Worm (Caenorhabditis elegans) whole organism, late embryonic: ENCODE results near the gene F53G2.3.

Experiments used
- C08G9.2 ChIP-seq: sonication (generic microtip); optimal IDR thresholded peaks from 2 replicates; lab custom pipeline; 2016; ENCODE audit warnings: mild to moderate bottlenecking, missing genetic modification characterization, moderate library complexity, missing compliant biosample characterization
- F13H6.1 ChIP-seq: sonication (generic microtip); optimal IDR thresholded peaks from 2 replicates; lab custom pipeline; 2016; ENCODE audit warnings: missing genetic modification characterization, missing compliant biosample characterization
- K02D7.2 ChIP-seq: sonication (generic microtip); optimal IDR thresholded peaks from 2 replicates; lab custom pipeline; 2017; ENCODE audit warnings: mild to moderate bottlenecking, missing genetic modification characterization, missing compliant biosample characterization
- T23F11.4 ChIP-seq: fragments of 200-800 bp; sonication (Bioruptor generic); optimal IDR thresholded peaks from 2 replicates; lab custom pipeline; 2018; ENCODE audit warnings: mild to moderate bottlenecking, missing genetic modification characterization, missing compliant biosample characterization
- ama-1 ChIP-seq: fragments of 150-350 bp; optimal IDR thresholded peaks from 2 replicates; lab custom pipeline; 2014
- ceh-14 ChIP-seq: sonication (generic microtip); optimal IDR thresholded peaks from 2 replicates; lab custom pipeline; 2016; ENCODE audit warnings: missing genotype, missing genetic modification characterization, missing compliant biosample characterization
- ceh-19 ChIP-seq: fragments of 200-800 bp; sonication (Bioruptor generic); optimal IDR thresholded peaks from 2 replicates; lab custom pipeline; 2018; ENCODE audit warnings: mild to moderate bottlenecking, missing genetic modification characterization, missing compliant biosample characterization
- ceh-2 ChIP-seq: sonication (generic microtip); optimal IDR thresholded peaks from 2 replicates; lab custom pipeline; 2016; ENCODE audit warnings: missing genotype, missing genetic modification characterization, missing compliant biosample characterization
- ceh-24 ChIP-seq: sonication (generic microtip); optimal IDR thresholded peaks from 2 replicates; lab custom pipeline; 2016; ENCODE audit warnings: mild to moderate bottlenecking, missing genetic modification characterization, missing compliant biosample characterization
- ceh-30 ChIP-seq: fragments of 150-350 bp; optimal IDR thresholded peaks from 2 replicates; lab custom pipeline; 2014; ENCODE audit warnings: missing biosample characterization, missing genetic modification characterization
- ceh-31 ChIP-seq: sonication (generic microtip); optimal IDR thresholded peaks from 2 replicates; lab custom pipeline; 2016; ENCODE audit warnings: missing genetic modification characterization, missing compliant biosample characterization
- ceh-34 ChIP-seq: sonication (generic microtip); optimal IDR thresholded peaks from 2 replicates; lab custom pipeline; 2016; ENCODE audit warnings: mild to moderate bottlenecking, missing genetic modification characterization, missing compliant biosample characterization
- ceh-45 ChIP-seq: fragments of 200-800 bp; sonication (Bioruptor generic); IDR thresholded peaks from 2 replicates; pipeline ENCODE4 v1.3.6; 2022; ENCODE audit warnings: missing genetic modification reagents, missing genetic modification characterization, missing compliant biosample characterization
- ceh-48 ChIP-seq: sonication (generic microtip); optimal IDR thresholded peaks from 2 replicates; lab custom pipeline; 2016; ENCODE audit warnings: missing genetic modification characterization, inconsistent platforms, missing compliant biosample characterization
- ceh-6 ChIP-seq: fragments of 200-800 bp; sonication (Bioruptor generic); optimal IDR thresholded peaks from 2 replicates; lab custom pipeline; 2018; ENCODE audit warnings: mild to moderate bottlenecking, missing genetic modification characterization, missing compliant biosample characterization
- che-1 ChIP-seq: sonication (generic microtip); optimal IDR thresholded peaks from 2 replicates; lab custom pipeline; 2016; ENCODE audit warnings: mild to moderate bottlenecking, missing genetic modification characterization, missing compliant biosample characterization
- elt-2 ChIP-seq: sonication (generic microtip); optimal IDR thresholded peaks from 2 replicates; lab custom pipeline; 2016; ENCODE audit warnings: missing genetic modification reagents, missing genetic modification characterization, missing compliant biosample characterization
- elt-4 ChIP-seq: sonication (generic microtip); optimal IDR thresholded peaks from 2 replicates; lab custom pipeline; 2016; ENCODE audit warnings: missing genetic modification characterization, missing compliant biosample characterization
- ets-4 ChIP-seq: sonication (generic microtip); optimal IDR thresholded peaks from 2 replicates; lab custom pipeline; 2016; ENCODE audit warnings: missing genetic modification characterization, missing compliant biosample characterization
- eyg-1 ChIP-seq: sonication (generic microtip); optimal IDR thresholded peaks from 2 replicates; lab custom pipeline; 2016; ENCODE audit warnings: missing genotype, missing genetic modification characterization, missing compliant biosample characterization
- fkh-10 ChIP-seq: fragments of 150-350 bp; optimal IDR thresholded peaks from 2 replicates; lab custom pipeline; 2014; ENCODE audit warnings: missing biosample characterization, missing genetic modification reagents, missing genetic modification characterization
- fkh-6 ChIP-seq: sonication (generic microtip); optimal IDR thresholded peaks from 2 replicates; lab custom pipeline; 2016; ENCODE audit warnings: missing genetic modification characterization, missing compliant biosample characterization
- gmeb-2 ChIP-seq: sonication (generic microtip); optimal IDR thresholded peaks from 2 replicates; lab custom pipeline; 2016; ENCODE audit warnings: missing genetic modification characterization, inconsistent platforms, missing compliant biosample characterization
- hlh-13 ChIP-seq: fragments of 200-800 bp; sonication (Bioruptor generic); optimal IDR thresholded peaks from 2 replicates; lab custom pipeline; 2018; ENCODE audit warnings: mild to moderate bottlenecking, missing genetic modification characterization, missing compliant biosample characterization
- hlh-15 ChIP-seq: sonication (generic microtip); optimal IDR thresholded peaks from 2 replicates; lab custom pipeline; 2016; ENCODE audit warnings: missing genetic modification characterization, missing compliant biosample characterization
- hlh-8 ChIP-seq: sonication (generic microtip); optimal IDR thresholded peaks from 2 replicates; lab custom pipeline; 2016; ENCODE audit warnings: missing genotype, missing genetic modification characterization, missing compliant biosample characterization
- lim-6 ChIP-seq: sonication (generic microtip); optimal IDR thresholded peaks from 2 replicates; lab custom pipeline; 2016; ENCODE audit warnings: missing genetic modification characterization, missing compliant biosample characterization
- mec-3 ChIP-seq: sonication (generic microtip); optimal IDR thresholded peaks from 2 replicates; lab custom pipeline; 2016; ENCODE audit warnings: borderline replicate concordance, missing genetic modification characterization, missing compliant biosample characterization
- nfya-1 ChIP-seq: sonication (generic microtip); optimal IDR thresholded peaks from 2 replicates; lab custom pipeline; 2017; ENCODE audit warnings: missing genetic modification characterization, mild to moderate bottlenecking, missing compliant biosample characterization, antibody characterized with exemption, moderate library complexity
- nhr-232 ChIP-seq: sonication (generic microtip); optimal IDR thresholded peaks from 2 replicates; lab custom pipeline; 2016; ENCODE audit warnings: missing genetic modification characterization, missing compliant biosample characterization
- npax-4 ChIP-seq: sonication (generic microtip); optimal IDR thresholded peaks from 2 replicates; lab custom pipeline; 2016; ENCODE audit warnings: missing genetic modification characterization, missing compliant biosample characterization
- pag-3 ChIP-seq: sonication (generic microtip); optimal IDR thresholded peaks from 2 replicates; lab custom pipeline; 2016; ENCODE audit warnings: missing compliant biosample characterization, missing genetic modification characterization, borderline replicate concordance
- pha-2 ChIP-seq: sonication (generic microtip); optimal IDR thresholded peaks from 2 replicates; lab custom pipeline; 2017; ENCODE audit warnings: mild to moderate bottlenecking, missing genetic modification characterization, missing compliant biosample characterization
- pqm-1 ChIP-seq: sonication (generic microtip); optimal IDR thresholded peaks from 2 replicates; lab custom pipeline; 2016; ENCODE audit warnings: missing genetic modification characterization, missing compliant biosample characterization
- ref-2 ChIP-seq: sonication (generic microtip); optimal IDR thresholded peaks from 2 replicates; lab custom pipeline; 2016; ENCODE audit warnings: missing genetic modification characterization, missing compliant biosample characterization
- rnt-1 ChIP-seq: sonication (generic microtip); optimal IDR thresholded peaks from 2 replicates; lab custom pipeline; 2016; ENCODE audit warnings: missing genetic modification characterization, missing compliant biosample characterization
- sdc-2 ChIP-seq: sonication (generic microtip); optimal IDR thresholded peaks from 2 replicates; lab custom pipeline; 2016; ENCODE audit warnings: missing genotype, missing genetic modification characterization, missing compliant biosample characterization
- sox-4 ChIP-seq: sonication (generic microtip); optimal IDR thresholded peaks from 2 replicates; lab custom pipeline; 2017; ENCODE audit warnings: mild to moderate bottlenecking, missing genetic modification characterization, inconsistent platforms, missing compliant biosample characterization
- tbx-2 ChIP-seq: sonication (generic microtip); optimal IDR thresholded peaks from 2 replicates; lab custom pipeline; 2016; ENCODE audit warnings: missing genetic modification characterization, missing compliant biosample characterization
- tbx-7 ChIP-seq: sonication (generic microtip); optimal IDR thresholded peaks from 2 replicates; lab custom pipeline; 2016; ENCODE audit warnings: missing genotype, missing genetic modification characterization, missing compliant biosample characterization
- unc-3 ChIP-seq, 2 experiments: fragments of 200-800 bp in 1 of 2; sonication (Bioruptor generic) in 1 of 2; sonication (generic microtip) in 1 of 2; conservative IDR thresholded peaks in 1 of 2; optimal IDR thresholded peaks in 1 of 2; 2 replicates each; pipeline versions ENCODE4 v1.3.6 to Lab custom; 2016 to 2022; ENCODE audit warnings: missing compliant biosample characterization in 2 of 2, missing genetic modification characterization in 2 of 2, missing genetic modification reagents in 1 of 2
- unc-55 ChIP-seq: sonication (generic microtip); optimal IDR thresholded peaks from 2 replicates; lab custom pipeline; 2017; ENCODE audit warnings: missing biosample characterization, missing genetic modification reagents, missing genetic modification characterization
- zip-5 ChIP-seq: sonication (generic microtip); optimal IDR thresholded peaks from 2 replicates; lab custom pipeline; 2016; ENCODE audit warnings: missing genetic modification characterization, missing compliant biosample characterization

F53G2.3 gene

ce11 chrII:2450990-2451389 is 29.2 kb upstream of the F53G2.3 start:
- TF ChIP-seq sdc-2 (tag; lab: Kevin White, UChicago): no peak
- no peak for TF ChIP-seq npax-4
- peak; percentile 57 for TF ChIP-seq hlh-8 (tag; lab: Kevin White, UChicago)
- no peak for TF ChIP-seq ceh-24 (tag; lab: Kevin White, UChicago)
- TF ChIP-seq gmeb-2 (tag; lab: Kevin White, UChicago): no peak
- TF ChIP-seq pqm-1 (tag; lab: Kevin White, UChicago): no peak
- TF ChIP-seq ceh-30 (tag; lab: Kevin White, UChicago): no peak
- peak; percentile 76 for TF ChIP-seq ceh-31 (tag; lab: Kevin White, UChicago)
- TF ChIP-seq tbx-7 (tag; lab: Kevin White, UChicago): peak; percentile 55
- no peak for TF ChIP-seq fkh-6 (tag; lab: Kevin White, UChicago)
- TF ChIP-seq mec-3: peak; percentile 59
- TF ChIP-seq ceh-45 (GFP tag; lab: Robert Waterston, UW): no peak
- TF ChIP-seq unc-55 (GFP tag; lab: Kevin White, UChicago): no peak
- TF ChIP-seq elt-2 (tag; lab: Kevin White, UChicago): no peak
- TF ChIP-seq T23F11.4 (GFP tag; lab: Kevin White, UChicago): no peak
- no peak for TF ChIP-seq hlh-15
- TF ChIP-seq rnt-1: peak; percentile 9
- peak; percentile 57 for TF ChIP-seq ets-4 (tag; lab: Kevin White, UChicago)
- TF ChIP-seq K02D7.2 (tag; lab: Kevin White, UChicago): no peak
- no peak for TF ChIP-seq nhr-232 (tag; lab: Kevin White, UChicago)
- no peak for TF ChIP-seq ceh-6 (GFP tag; lab: Kevin White, UChicago)
- TF ChIP-seq ref-2 (tag; lab: Kevin White, UChicago): peak; percentile 40
- TF ChIP-seq ceh-19 (GFP tag; lab: Kevin White, UChicago): no peak
- TF ChIP-seq lim-6: peak; percentile 9
- TF ChIP-seq tbx-2 (tag; lab: Kevin White, UChicago): peak; percentile 67
- TF ChIP-seq zip-5: peak; percentile 25
- TF ChIP-seq ceh-2: peak; percentile 10
- TF ChIP-seq elt-4: no peak
- TF ChIP-seq pag-3 (tag; lab: Kevin White, UChicago): no peak
- peak; percentile 10 for TF ChIP-seq F13H6.1 (tag; lab: Kevin White, UChicago)
- TF ChIP-seq C08G9.2: peak; percentile 79
- peak; percentile 16 for TF ChIP-seq che-1 (tag; lab: Kevin White, UChicago)
- no peak for TF ChIP-seq ceh-34 (tag; lab: Kevin White, UChicago)
- peak; percentile 38 for TF ChIP-seq ceh-48
- TF ChIP-seq eyg-1 (tag; lab: Kevin White, UChicago): no peak

- TF ChIP-seq elt-4: no peak
- TF ChIP-seq sdc-2 (tag; lab: Kevin White, UChicago): no peak
- TF ChIP-seq nfya-1 (tag; lab: Kevin White, UChicago): peak; percentile 13
- no peak for TF ChIP-seq fkh-10 (GFP tag; lab: Kevin White, UChicago)
- TF ChIP-seq sox-4: no peak
- TF ChIP-seq ceh-14 (tag; lab: Kevin White, UChicago): no peak
- peak; percentile 78 for TF ChIP-seq ama-1 (lab: Kevin White, UChicago)
- no peak for TF ChIP-seq hlh-13 (GFP tag; lab: Kevin White, UChicago)
- no peak for TF ChIP-seq zip-5
- TF ChIP-seq pha-2: peak; percentile 23
- TF ChIP-seq unc-3 (GFP tag; conservative IDR thresholded peaks at IDR 0.05; lab: Robert Waterston, UW): no peak
- no peak for TF ChIP-seq unc-3 (tag; optimal IDR thresholded peaks at IDR 0.05; lab: Kevin White, UChicago)
These were observed 27.7 kb upstream of the F53G2.3 start for ce11 chrII:2452492-2452891.
